Worm (Caenorhabditis elegans) whole organism, late embryonic: ENCODE data around the gene lat-1.

Experiments
- nfya-1 ChIP-seq: sonication (generic microtip); optimal IDR thresholded peaks from 2 replicates; lab custom pipeline; 2017; ENCODE audit warnings: missing genetic modification characterization, mild to moderate bottlenecking, missing compliant biosample characterization, antibody characterized with exemption, moderate library complexity
- pqm-1 ChIP-seq: sonication (generic microtip); optimal IDR thresholded peaks from 2 replicates; lab custom pipeline; 2016; ENCODE audit warnings: missing genetic modification characterization, missing compliant biosample characterization
- sox-2 ChIP-seq: fragments of 200-800 bp; sonication (Bioruptor generic); IDR thresholded peaks from 2 replicates; pipeline ENCODE4 v1.3.6; 2022; ENCODE audit warnings: missing genetic modification reagents, missing genetic modification characterization, missing compliant biosample characterization
- unc-3 ChIP-seq, 2 experiments: fragments of 200-800 bp in 1 of 2; sonication (Bioruptor generic) in 1 of 2; sonication (generic microtip) in 1 of 2; conservative IDR thresholded peaks in 1 of 2; optimal IDR thresholded peaks in 1 of 2; 2 replicates each; pipeline versions ENCODE4 v1.3.6 to Lab custom; 2016 to 2022; ENCODE audit warnings: missing compliant biosample characterization in 2 of 2, missing genetic modification characterization in 2 of 2, missing genetic modification reagents in 1 of 2

- TF ChIP-seq sox-2 (GFP tag; lab: Robert Waterston, UW) (no peak), nfya-1 (tag; lab: Kevin White, UChicago) (no peak), unc-3 (GFP tag; conservative IDR thresholded peaks at IDR 0.05; lab: Robert Waterston, UW) (no peak), unc-3 (tag; optimal IDR thresholded peaks at IDR 0.05; lab: Kevin White, UChicago) (no peak), pqm-1 (tag; lab: Kevin White, UChicago) (no peak)
Measured at ce11 chrII:8853960-8854359, 42.7 kb upstream of the lat-1 start.
